Worm (Caenorhabditis elegans): Measurements from ENCODE around the gene twk-13.

ce11 chrV:12276946-12277345 is 60.8 kb downstream of the twk-13 start, which contains the start of gene bnc-1:
- TF ChIP-seq hnd-1 (tag; optimal IDR thresholded peaks at IDR 0.05) (no peak), ama-1 (optimal IDR thresholded peaks at IDR 0.05) (no peak)

Measured in whole organism, early embryonic.